Worm (Caenorhabditis elegans) whole organism, L3 larva: ENCODE measurements around the gene cnc-9.

Experiments used
- R02D3.7 ChIP-seq: fragments of 150-350 bp; optimal IDR thresholded peaks from 2 replicates; lab custom pipeline; 2014; ENCODE audit warnings: missing biosample characterization, missing genetic modification characterization
- ama-1 ChIP-seq: fragments of 150-350 bp; optimal IDR thresholded peaks from 2 replicates; lab custom pipeline; 2018
- ceh-28 ChIP-seq: fragments of 150-350 bp; optimal IDR thresholded peaks from 2 replicates; lab custom pipeline; 2014; ENCODE audit warnings: missing biosample characterization, missing genetic modification reagents, missing genetic modification characterization
- ceh-82 ChIP-seq: fragments of 150-350 bp; optimal IDR thresholded peaks from 2 replicates; lab custom pipeline; 2014; ENCODE audit warnings: missing biosample characterization, missing genetic modification characterization
- ceh-9 ChIP-seq: sonication (generic microtip); optimal IDR thresholded peaks from 2 replicates; lab custom pipeline; 2018; ENCODE audit warnings: missing biosample characterization, missing genetic modification characterization
- daf-12 ChIP-seq: fragments of 150-350 bp; optimal IDR thresholded peaks from 2 replicates; lab custom pipeline; 2014; ENCODE audit warnings: missing biosample characterization, missing genetic modification reagents, missing genetic modification characterization
- egl-27 ChIP-seq: sonication (generic microtip); optimal IDR thresholded peaks from 4 replicates; lab custom pipeline; 2017; ENCODE audit warnings: missing biosample characterization, missing genetic modification reagents, missing genetic modification characterization
- elt-1 ChIP-seq: fragments of 150-350 bp; optimal IDR thresholded peaks from 2 replicates; lab custom pipeline; 2014; ENCODE audit warnings: missing biosample characterization, missing genetic modification characterization
- elt-3 ChIP-seq, 3 experiments: fragments of 150-350 bp in 1 of 3; sonication (generic microtip) in 2 of 3; optimal IDR thresholded peaks; 2 replicates in 2 of 3; 4 replicates in 1 of 3; lab custom pipeline; 2014 to 2017; ENCODE audit warnings: missing biosample characterization in 3 of 3, missing genetic modification characterization in 3 of 3
- fkh-10 ChIP-seq: sonication (generic microtip); optimal IDR thresholded peaks from 2 replicates; lab custom pipeline; 2017; ENCODE audit warnings: missing biosample characterization, missing genetic modification reagents, missing genetic modification characterization
- fkh-2 ChIP-seq: fragments of 150-350 bp; optimal IDR thresholded peaks from 2 replicates; lab custom pipeline; 2014; ENCODE audit warnings: missing biosample characterization, missing genetic modification reagents, missing genetic modification characterization
- fos-1 ChIP-seq: fragments of 150-350 bp; optimal IDR thresholded peaks from 2 replicates; lab custom pipeline; 2014; ENCODE audit warnings: missing biosample characterization, missing genetic modification characterization
- hmg-11 ChIP-seq: sonication (generic microtip); optimal IDR thresholded peaks from 2 replicates; lab custom pipeline; 2016; ENCODE audit warnings: missing genetic modification characterization, missing compliant biosample characterization
- jun-1 ChIP-seq: fragments of 150-350 bp; optimal IDR thresholded peaks from 2 replicates; lab custom pipeline; 2014; ENCODE audit warnings: missing biosample characterization, missing genetic modification reagents, missing genetic modification characterization
- lin-39 ChIP-seq: fragments of 150-350 bp; optimal IDR thresholded peaks from 2 replicates; lab custom pipeline; 2018; ENCODE audit warnings: missing biosample characterization, missing genetic modification reagents, missing genetic modification characterization
- lsy-12 ChIP-seq: sonication (generic microtip); optimal IDR thresholded peaks from 2 replicates; lab custom pipeline; 2016; ENCODE audit warnings: mild to moderate bottlenecking, missing genetic modification characterization, missing compliant biosample characterization
- mdl-1 ChIP-seq: fragments of 150-350 bp; optimal IDR thresholded peaks from 2 replicates; lab custom pipeline; 2014; ENCODE audit warnings: missing biosample characterization, missing genetic modification characterization
- mml-1 ChIP-seq: fragments of 150-350 bp; sonication (generic microtip); optimal IDR thresholded peaks from 3 replicates; lab custom pipeline; 2014; ENCODE audit warnings: missing biosample characterization, missing genetic modification characterization
- nfya-1 ChIP-seq: sonication (generic microtip); optimal IDR thresholded peaks from 2 replicates; lab custom pipeline; 2017; ENCODE audit warnings: missing genetic modification characterization, mild to moderate bottlenecking, missing compliant biosample characterization, antibody characterized with exemption, moderate library complexity; ENCODE audit not compliant: insufficient read depth
- nhr-11 ChIP-seq: fragments of 150-350 bp; optimal IDR thresholded peaks from 2 replicates; lab custom pipeline; 2014; ENCODE audit warnings: missing biosample characterization, missing genetic modification characterization
- nhr-12 ChIP-seq: fragments of 150-350 bp; optimal IDR thresholded peaks from 2 replicates; lab custom pipeline; 2014; ENCODE audit warnings: missing biosample characterization, missing genetic modification characterization
- nhr-23 ChIP-seq: fragments of 150-350 bp; optimal IDR thresholded peaks from 2 replicates; lab custom pipeline; 2014; ENCODE audit warnings: missing biosample characterization, missing genetic modification reagents, missing genetic modification characterization
- nhr-237 ChIP-seq: fragments of 150-350 bp; optimal IDR thresholded peaks from 2 replicates; lab custom pipeline; 2014; ENCODE audit warnings: missing biosample characterization, missing genetic modification characterization
- nhr-25 ChIP-seq: sonication (generic microtip); optimal IDR thresholded peaks from 2 replicates; lab custom pipeline; 2017; ENCODE audit warnings: missing biosample characterization, missing genetic modification characterization
- nhr-28 ChIP-seq: fragments of 150-350 bp; optimal IDR thresholded peaks from 2 replicates; lab custom pipeline; 2014; ENCODE audit warnings: missing biosample characterization, missing genetic modification characterization
- nhr-43 ChIP-seq: sonication (generic microtip); optimal IDR thresholded peaks from 2 replicates; lab custom pipeline; 2016; ENCODE audit warnings: mild to moderate bottlenecking, missing genetic modification characterization, missing compliant biosample characterization; ENCODE audit not compliant: poor library complexity, severe bottlenecking
- nhr-67 ChIP-seq: fragments of 150-350 bp; optimal IDR thresholded peaks from 2 replicates; lab custom pipeline; 2014; ENCODE audit warnings: missing biosample characterization, missing genetic modification characterization
- nhr-76 ChIP-seq: fragments of 150-350 bp; sonication (generic microtip); optimal IDR thresholded peaks from 5 replicates; lab custom pipeline; 2014; ENCODE audit warnings: missing biosample characterization, missing genetic modification characterization
- nhr-77 ChIP-seq: fragments of 150-350 bp; optimal IDR thresholded peaks from 2 replicates; lab custom pipeline; 2014; ENCODE audit warnings: missing biosample characterization, missing genetic modification characterization
- pha-4 ChIP-seq: fragments of 150-350 bp; optimal IDR thresholded peaks from 2 replicates; lab custom pipeline; 2014; ENCODE audit warnings: missing biosample characterization, missing genetic modification reagents, missing genetic modification characterization
- skn-1 ChIP-seq: fragments of 150-350 bp; optimal IDR thresholded peaks from 2 replicates; lab custom pipeline; 2014; ENCODE audit warnings: missing biosample characterization, missing genetic modification characterization
- snpc-4 ChIP-seq: fragments of 150-350 bp; optimal IDR thresholded peaks from 2 replicates; lab custom pipeline; 2014; ENCODE audit warnings: missing biosample characterization, missing genetic modification characterization
- tbx-2 ChIP-seq: sonication (generic microtip); optimal IDR thresholded peaks from 2 replicates; lab custom pipeline; 2016; ENCODE audit warnings: mild to moderate bottlenecking, missing genetic modification characterization, missing compliant biosample characterization
- unc-39 ChIP-seq: sonication (generic microtip); optimal IDR thresholded peaks from 4 replicates; lab custom pipeline; 2017; ENCODE audit warnings: missing biosample characterization, missing genetic modification characterization
- zag-1 ChIP-seq: fragments of 150-350 bp; optimal IDR thresholded peaks from 2 replicates; lab custom pipeline; 2014; ENCODE audit warnings: missing biosample characterization, missing genetic modification characterization
- ztf-4 ChIP-seq: fragments of 150-350 bp; optimal IDR thresholded peaks from 2 replicates; lab custom pipeline; 2014; ENCODE audit warnings: missing biosample characterization, missing genetic modification characterization

cnc-9 gene

ce11 chrV:7415780-7416428 lies 15.9 kb upstream of the cnc-9 start, which contains the start of gene F18E3.13:
Gene F18E3.13, plus strand, starts transcription at chrV:7416164.
- TF ChIP-seq nhr-76 (tag; lab: Kevin White, UChicago) = no peak
- no peak for TF ChIP-seq hmg-11
- TF ChIP-seq egl-27 (tag; lab: Kevin White, UChicago) = peak; percentile 22
- no peak for TF ChIP-seq ceh-82 (tag; lab: Kevin White, UChicago)
- TF ChIP-seq mdl-1 (tag; lab: Kevin White, UChicago) = no peak
- no peak for TF ChIP-seq snpc-4 (tag; lab: Kevin White, UChicago)
- TF ChIP-seq nhr-25 = peak; percentile 92
- TF ChIP-seq lsy-12 (tag; lab: Kevin White, UChicago) = peak; percentile 7
- TF ChIP-seq daf-12 (tag; lab: Kevin White, UChicago) = no peak
- TF ChIP-seq unc-39 = no peak
- no peak for TF ChIP-seq nhr-77 (tag; lab: Kevin White, UChicago)
- no peak for TF ChIP-seq R02D3.7 (tag; lab: Kevin White, UChicago)
- TF ChIP-seq elt-3 (tag; optimal IDR thresholded peaks at IDR 0.05; lab: Kevin White, UChicago) = peak; percentile 33 to 44 (median 38)
- TF ChIP-seq ama-1 (lab: Kevin White, UChicago) = peak; percentile 93
- peak; percentile 93 for TF ChIP-seq nhr-43
- no peak for TF ChIP-seq nhr-67 (tag; lab: Kevin White, UChicago)
- TF ChIP-seq jun-1 (tag; lab: Kevin White, UChicago) = peak; percentile 37
- no peak for TF ChIP-seq nhr-237
- TF ChIP-seq fkh-10 (GFP tag; lab: Kevin White, UChicago) = no peak
- TF ChIP-seq nhr-23 = peak; percentile 85
- TF ChIP-seq ceh-28 (tag; lab: Kevin White, UChicago) = no peak
- TF ChIP-seq fkh-2 = no peak
- TF ChIP-seq pha-4 (tag; lab: Kevin White, UChicago) = no peak
- no peak for TF ChIP-seq nhr-11
- TF ChIP-seq mml-1 (tag; lab: Kevin White, UChicago) = no peak
- no peak for TF ChIP-seq nhr-28 (tag; lab: Kevin White, UChicago)
- no peak for TF ChIP-seq ceh-9 (tag; lab: Kevin White, UChicago)
- TF ChIP-seq elt-1 (tag; lab: Kevin White, UChicago) = no peak
- TF ChIP-seq nfya-1 (tag; lab: Kevin White, UChicago) = no peak
- TF ChIP-seq lin-39 (tag; lab: Kevin White, UChicago) = no peak
- TF ChIP-seq tbx-2 = peak; percentile 34

- TF ChIP-seq zag-1 (no peak), ama-1 (lab: Kevin White, UChicago) (peak; percentile 83)
- TF ChIP-seq, all 47 proteins: peak for 1
Observed at ce11 chrV:7414909-7415308, 14.9 kb upstream of the cnc-9 start, which contains the start of gene F18E3.12. Gene F18E3.12, plus strand, starts transcription at chrV:7414985.

- TF ChIP-seq nhr-43 = peak; percentile 84
- no peak for TF ChIP-seq jun-1 (tag; lab: Kevin White, UChicago)
- peak; percentile 84 for TF ChIP-seq ama-1 (lab: Kevin White, UChicago)
- no peak for TF ChIP-seq daf-12 (tag; lab: Kevin White, UChicago)
- TF ChIP-seq elt-3 (tag; optimal IDR thresholded peaks at IDR 0.05; lab: Kevin White, UChicago) = peak in 1 of 3 experiments; percentile 23
- no peak for TF ChIP-seq fos-1 (tag; lab: Kevin White, UChicago)
- peak; percentile 71 for TF ChIP-seq nhr-25
- TF ChIP-seq ceh-82 (tag; lab: Kevin White, UChicago) = no peak
- TF ChIP-seq skn-1 (tag; lab: Kevin White, UChicago) = peak; percentile 71
- no peak for TF ChIP-seq ceh-28 (tag; lab: Kevin White, UChicago)
- no peak for TF ChIP-seq hmg-11
- TF ChIP-seq nhr-76 (tag; lab: Kevin White, UChicago) = no peak
- TF ChIP-seq nhr-12 = no peak
- peak; percentile 71 for TF ChIP-seq nhr-23
- no peak for TF ChIP-seq ztf-4 (tag; lab: Kevin White, UChicago)
- TF ChIP-seq ceh-9 (tag; lab: Kevin White, UChicago) = no peak
- no peak for TF ChIP-seq snpc-4 (tag; lab: Kevin White, UChicago)
Observed at ce11 chrV:7413107-7413774, 13.2 kb upstream of the cnc-9 start, which contains the start of gene F18E3.11. Gene F18E3.11, plus strand, starts transcription at chrV:7413482.
